Fruit fly (Drosophila melanogaster): Measurements from ENCODE around the gene CG4393.

DNA sequence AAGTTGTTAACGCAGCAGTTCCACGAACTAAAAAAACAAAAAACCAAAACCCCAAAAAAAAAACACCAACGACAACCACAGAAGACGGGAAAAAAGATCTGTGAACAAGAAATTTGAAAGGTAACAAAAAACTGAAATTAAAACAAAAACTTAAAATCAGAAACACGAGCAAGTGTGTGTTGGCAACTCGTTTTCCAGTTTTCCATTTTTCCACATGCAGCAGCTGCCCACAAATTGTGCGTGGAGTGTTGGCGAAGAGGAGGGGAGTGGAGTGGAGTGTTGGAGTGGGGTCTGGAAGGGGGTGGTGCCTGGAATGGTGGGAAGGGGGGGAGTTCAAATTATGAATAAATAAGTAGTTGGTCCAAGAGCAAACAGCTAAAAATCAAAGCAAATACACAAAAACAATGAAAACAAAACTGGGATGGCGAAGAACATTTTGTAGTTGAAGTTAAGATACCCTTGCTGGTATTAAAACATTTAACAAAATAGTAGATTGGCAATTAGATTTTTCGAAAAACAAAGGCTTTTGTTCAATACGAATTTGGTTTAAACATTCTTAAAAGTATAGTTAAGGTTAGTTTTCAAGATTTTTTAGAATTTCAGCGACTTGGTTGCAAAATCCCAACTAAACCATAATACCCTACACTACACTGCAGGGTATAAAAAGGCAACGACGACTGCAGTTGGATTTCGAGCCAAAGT lies 51.1 kb downstream of the CG4393 start:
- no peak for TF ChIP-seq CG8478 (optimal IDR thresholded peaks at IDR 0.05)
- no peak for TF ChIP-seq usp (GFP tag; optimal IDR thresholded peaks at IDR 0.05)
- TF ChIP-seq psq (optimal IDR thresholded peaks at IDR 0.05): no peak

Measured in whole organism.